Worm (Caenorhabditis elegans): ENCODE measurements around the gene srt-41.

- TF ChIP-seq sptf-1 (tag; optimal IDR thresholded peaks at IDR 0.05) (no peak), unc-62 (GFP tag; optimal IDR thresholded peaks at IDR 0.05) (no peak), nhr-237 (tag; optimal IDR thresholded peaks at IDR 0.05) (no peak), hlh-1 (tag; optimal IDR thresholded peaks at IDR 0.05) (no peak)
Observed at ce11 chrV:1820749-1821148, 17.8 kb upstream of the srt-41 start.

All from whole organism, mixed stage, embryonic.